Worm (Caenorhabditis elegans): ENCODE measurements around the gene sca-1.

ce11 chrIII:10810837-10811814 lies 5.5 kb downstream of the sca-1 start:
- no peak for TF ChIP-seq flt-1 (GFP tag; IDR thresholded peaks at IDR 0.05)
- peak; percentile 57 for TF ChIP-seq pes-1 (GFP tag; IDR thresholded peaks at IDR 0.05)
- TF ChIP-seq tbx-11 (GFP tag; IDR thresholded peaks at IDR 0.05), result peak; percentile 38; the same call in 1 of the 2 replicates
- TF ChIP-seq scrt-1 (GFP tag; IDR thresholded peaks at IDR 0.05), result 0 out of 2 replicates have a peak, but pooled peaks have one; percentile 48
- no peak for TF ChIP-seq hmbx-1 (tag; optimal IDR thresholded peaks at IDR 0.05)
